Worm (Caenorhabditis elegans) whole organism, midembryonic: ENCODE measurements around the gene W04G3.12.

Experiments used
- T22C8.4 ChIP-seq: fragments of 200-800 bp; sonication (Bioruptor generic); IDR thresholded peaks from 2 replicates; pipeline ENCODE4 v1.3.6; 2022; ENCODE audit warnings: missing genetic modification characterization, missing compliant biosample characterization
- cog-1 ChIP-seq: sonication (generic microtip); optimal IDR thresholded peaks from 2 replicates; lab custom pipeline; 2016; ENCODE audit warnings: missing genetic modification characterization, missing compliant biosample characterization
- flt-1 ChIP-seq: fragments of 200-800 bp; sonication (Bioruptor generic); IDR thresholded peaks from 2 replicates; pipeline ENCODE4 v1.3.6; 2022; ENCODE audit warnings: missing genetic modification characterization, missing compliant biosample characterization
- klf-2 ChIP-seq: fragments of 200-800 bp; sonication (Bioruptor generic); conservative IDR thresholded peaks from 2 replicates; pipeline ENCODE4 v1.3.6; 2022; ENCODE audit warnings: missing genetic modification reagents, missing genetic modification characterization, missing compliant biosample characterization
- med-1 ChIP-seq: sonication (generic microtip); optimal IDR thresholded peaks from 2 replicates; lab custom pipeline; 2017; ENCODE audit warnings: missing genetic modification characterization, mild to moderate bottlenecking, missing compliant biosample characterization, antibody characterized with exemption, missing genetic modification reagents; ENCODE audit not compliant: insufficient read depth
- ref-1 ChIP-seq: fragments of 200-800 bp; sonication (Bioruptor generic); conservative IDR thresholded peaks from 2 replicates; pipeline ENCODE4 v1.3.6; 2022; ENCODE audit warnings: missing genetic modification reagents, missing genetic modification characterization, missing compliant biosample characterization
- tab-1 ChIP-seq: fragments of 200-800 bp; sonication (Bioruptor generic); IDR thresholded peaks from 2 replicates; pipeline ENCODE4 v1.3.6; 2022; ENCODE audit warnings: missing genetic modification characterization, missing compliant biosample characterization
- ztf-23 ChIP-seq: fragments of 200-800 bp; sonication (Bioruptor generic); IDR thresholded peaks from 2 replicates; pipeline ENCODE4 v1.3.6; 2022; ENCODE audit warnings: missing genetic modification reagents, missing genetic modification characterization, missing compliant biosample characterization
- ztf-29 ChIP-seq: fragments of 200-800 bp; sonication (Bioruptor generic); IDR thresholded peaks from 2 replicates; pipeline ENCODE4 v1.3.6; 2022; ENCODE audit warnings: missing genetic modification reagents, missing genetic modification characterization, missing compliant biosample characterization

Gene W04G3.12

ce11 chrX:11079667-11080066 lies 3.1 kb upstream of the W04G3.12 start, which contains the start of gene W04G3.13:
W04G3.13 (minus strand) TSS chrX:11079767.
- TF ChIP-seq cog-1 (tag; lab: Kevin White, UChicago) (no peak), ztf-23 (GFP tag; lab: Robert Waterston, UW) (no peak), ref-1 (GFP tag; lab: Robert Waterston, UW) (no peak)

- TF ChIP-seq ref-1 (GFP tag; lab: Robert Waterston, UW) (no peak), tab-1 (GFP tag; lab: Robert Waterston, UW) (no peak), flt-1 (no peak), T22C8.4 (GFP tag; lab: Robert Waterston, UW) (no peak), klf-2 (GFP tag; lab: Robert Waterston, UW) (no peak), ztf-23 (GFP tag; lab: Robert Waterston, UW) (no peak), ztf-29 (no peak), cog-1 (tag; lab: Kevin White, UChicago) (no peak), med-1 (GFP tag; lab: Kevin White, UChicago) (no peak)
These were observed 1.5 kb upstream of the W04G3.12 start, which contains the start of gene W04G3.10 for ce11 chrX:11078150-11078549. W04G3.10 (minus strand) TSS chrX:11078250.

ce11 chrX:11073358-11073757 lies 3.2 kb downstream of the W04G3.12 start, which contains the start of gene W04G3.5:
W04G3.5 (plus strand) TSS chrX:11073658.
- TF ChIP-seq tab-1 (GFP tag; lab: Robert Waterston, UW) (no peak), ztf-23 (GFP tag; lab: Robert Waterston, UW) (no peak), flt-1 (no peak), ztf-29 (no peak), med-1 (GFP tag; lab: Kevin White, UChicago) (no peak), T22C8.4 (GFP tag; lab: Robert Waterston, UW) (no peak)

ce11 chrX:11072701-11073100 lies 3.9 kb downstream of the W04G3.12 start:
- TF ChIP-seq tab-1 (GFP tag; lab: Robert Waterston, UW), result no peak
- TF ChIP-seq ztf-23 (GFP tag; lab: Robert Waterston, UW), result 0 out of 2 replicates have a peak, but pooled peaks have one; percentile 51
- no peak for TF ChIP-seq ref-1 (GFP tag; lab: Robert Waterston, UW)
- no peak; the same call in 1 of the 2 replicates for TF ChIP-seq flt-1

ce11 chrX:11068334-11068733 lies 8.3 kb downstream of the W04G3.12 start, which contains the start of gene apt-9:
apt-9 (plus strand) TSS chrX:11068527.
- TF ChIP-seq tab-1 (GFP tag; lab: Robert Waterston, UW), result no peak
- no peak for TF ChIP-seq flt-1
- TF ChIP-seq ref-1 (GFP tag; lab: Robert Waterston, UW), result no peak
- no peak for TF ChIP-seq klf-2 (GFP tag; lab: Robert Waterston, UW)
- TF ChIP-seq ztf-23 (GFP tag; lab: Robert Waterston, UW), result no peak

ce11 chrX:11067256-11067655 lies 9.3 kb downstream of the W04G3.12 start:
- TF ChIP-seq ztf-23 (GFP tag; lab: Robert Waterston, UW) (no peak), med-1 (GFP tag; lab: Kevin White, UChicago) (no peak), ref-1 (GFP tag; lab: Robert Waterston, UW) (no peak), flt-1 (no peak), tab-1 (GFP tag; lab: Robert Waterston, UW) (no peak), T22C8.4 (GFP tag; lab: Robert Waterston, UW) (no peak), cog-1 (tag; lab: Kevin White, UChicago) (no peak), klf-2 (GFP tag; lab: Robert Waterston, UW) (no peak), ztf-29 (no peak)

- TF ChIP-seq ztf-23 (GFP tag; lab: Robert Waterston, UW) (no peak), ref-1 (GFP tag; lab: Robert Waterston, UW) (no peak), med-1 (GFP tag; lab: Kevin White, UChicago) (no peak), klf-2 (GFP tag; lab: Robert Waterston, UW) (no peak), cog-1 (tag; lab: Kevin White, UChicago) (no peak), T22C8.4 (GFP tag; lab: Robert Waterston, UW) (no peak), tab-1 (GFP tag; lab: Robert Waterston, UW) (no peak), ztf-29 (no peak), flt-1 (no peak)
These were observed 11.8 kb downstream of the W04G3.12 start, which contains the start of gene lpr-4 for ce11 chrX:11064799-11065198. lpr-4 (plus strand) TSS chrX:11065126.

- TF ChIP-seq med-1 (GFP tag; lab: Kevin White, UChicago), result no peak
- no peak for TF ChIP-seq ztf-23 (GFP tag; lab: Robert Waterston, UW)
- no peak for TF ChIP-seq ref-1 (GFP tag; lab: Robert Waterston, UW)
- no peak for TF ChIP-seq flt-1
- TF ChIP-seq klf-2 (GFP tag; lab: Robert Waterston, UW), result no peak
These were observed 14.7 kb downstream of the W04G3.12 start, which contains the start of gene lpr-5 for ce11 chrX:11061904-11062303. lpr-5 (plus strand) TSS chrX:11062123.

ce11 chrX:11060940-11061339 lies 15.7 kb downstream of the W04G3.12 start:
- TF ChIP-seq ztf-23 (GFP tag; lab: Robert Waterston, UW) (no peak), klf-2 (GFP tag; lab: Robert Waterston, UW) (no peak), T22C8.4 (GFP tag; lab: Robert Waterston, UW) (no peak), ztf-29 (no peak), cog-1 (tag; lab: Kevin White, UChicago) (no peak), med-1 (GFP tag; lab: Kevin White, UChicago) (no peak), ref-1 (GFP tag; lab: Robert Waterston, UW) (no peak), tab-1 (GFP tag; lab: Robert Waterston, UW) (no peak), flt-1 (no peak)

ce11 chrX:11059744-11060143 lies 16.9 kb downstream of the W04G3.12 start, which contains the start of gene lpr-6:
lpr-6 (plus strand) TSS chrX:11059994.
- no peak for TF ChIP-seq ztf-23 (GFP tag; lab: Robert Waterston, UW)
